Worm (Caenorhabditis elegans) whole organism, young adult: Measurements from ENCODE around the gene T05C12.1.

Source experiments
- D2030.7 ChIP-seq: fragments of 200-800 bp; sonication (Bioruptor generic); IDR thresholded peaks from 2 replicates; pipeline ENCODE4 v1.3.6; 2022; ENCODE audit warnings: missing genetic modification reagents, missing genetic modification characterization, missing compliant biosample characterization
- F22D6.2 ChIP-seq: sonication (generic microtip); optimal IDR thresholded peaks from 2 replicates; lab custom pipeline; 2016; ENCODE audit warnings: mild to moderate bottlenecking, missing genetic modification characterization, missing compliant biosample characterization
- F33H1.4 ChIP-seq: fragments of 200-800 bp; sonication (Bioruptor generic); IDR thresholded peaks from 2 replicates; pipeline ENCODE4 v1.3.6; 2022; ENCODE audit warnings: missing genetic modification reagents, missing genetic modification characterization, missing compliant biosample characterization
- F57C9.4 ChIP-seq: sonication (generic microtip); optimal IDR thresholded peaks from 2 replicates; lab custom pipeline; 2017; ENCODE audit warnings: mild to moderate bottlenecking, missing genetic modification characterization, missing compliant biosample characterization
- K12H6.12 ChIP-seq: fragments of 200-800 bp; sonication (Bioruptor generic); optimal IDR thresholded peaks from 2 replicates; lab custom pipeline; 2018; ENCODE audit warnings: mild to moderate bottlenecking, missing genetic modification characterization, missing compliant biosample characterization
- Y53G8AR.9 ChIP-seq: fragments of 200-800 bp; sonication (Bioruptor generic); conservative IDR thresholded peaks from 2 replicates; pipeline ENCODE4 v1.3.6; 2022; ENCODE audit warnings: missing genetic modification reagents, missing genetic modification characterization, missing compliant biosample characterization
- Y67H2A.10 ChIP-seq: fragments of 200-800 bp; sonication (Bioruptor generic); conservative IDR thresholded peaks from 2 replicates; pipeline ENCODE4 v1.3.6; 2022; ENCODE audit warnings: missing genetic modification reagents, missing genetic modification characterization, missing compliant biosample characterization
- ama-1 ChIP-seq, 3 experiments: fragments of 150-350 bp in 1 of 3; sonication (generic microtip) in 2 of 3; optimal IDR thresholded peaks; 2 replicates each; lab custom pipeline; 2014 to 2018; ENCODE audit warnings: missing biosample characterization in 2 of 3, missing genetic modification characterization in 2 of 3, missing genetic modification reagents in 2 of 3
- aptf-2 ChIP-seq: fragments of 200-800 bp; sonication (Bioruptor generic); conservative IDR thresholded peaks from 2 replicates; pipeline ENCODE4 v1.3.6; 2022; ENCODE audit warnings: missing genetic modification reagents, missing genetic modification characterization, missing compliant biosample characterization
- atf-7 ChIP-seq: sonication (generic microtip); optimal IDR thresholded peaks from 2 replicates; lab custom pipeline; 2017; ENCODE audit warnings: mild to moderate bottlenecking, missing genetic modification characterization, missing compliant biosample characterization
- athp-1 ChIP-seq: sonication (generic microtip); optimal IDR thresholded peaks from 2 replicates; lab custom pipeline; 2017; ENCODE audit warnings: mild to moderate bottlenecking, missing genetic modification characterization, missing compliant biosample characterization
- bed-2 ChIP-seq: fragments of 200-800 bp; sonication (Bioruptor generic); IDR thresholded peaks from 2 replicates; pipeline ENCODE4 v1.3.6; 2022; ENCODE audit warnings: missing genetic modification reagents, missing genetic modification characterization, missing compliant biosample characterization
- ceh-58 ChIP-seq: fragments of 200-800 bp; sonication (Bioruptor generic); IDR thresholded peaks from 2 replicates; pipeline ENCODE4 v1.3.6; 2022; ENCODE audit warnings: missing genetic modification characterization, missing compliant biosample characterization
- dox-1 ChIP-seq: fragments of 200-800 bp; sonication (Bioruptor generic); IDR thresholded peaks from 2 replicates; pipeline ENCODE4 v1.3.6; 2022; ENCODE audit warnings: missing genetic modification reagents, missing genetic modification characterization, missing compliant biosample characterization
- dpff-1 ChIP-seq: sonication (generic microtip); optimal IDR thresholded peaks from 2 replicates; lab custom pipeline; 2017; ENCODE audit warnings: mild to moderate bottlenecking, missing genetic modification characterization, missing compliant biosample characterization
- ekl-4 ChIP-seq: fragments of 200-800 bp; sonication (Bioruptor generic); IDR thresholded peaks from 2 replicates; pipeline ENCODE4 v1.3.6; 2022; ENCODE audit warnings: missing genetic modification reagents, missing genetic modification characterization, missing compliant biosample characterization
- ets-4 ChIP-seq: fragments of 200-800 bp; sonication (Bioruptor generic); optimal IDR thresholded peaks from 2 replicates; lab custom pipeline; 2018; ENCODE audit warnings: mild to moderate bottlenecking, missing genetic modification characterization, missing compliant biosample characterization
- hlh-12 ChIP-seq: sonication (generic microtip); optimal IDR thresholded peaks from 2 replicates; lab custom pipeline; 2016; ENCODE audit warnings: missing genetic modification characterization, missing compliant biosample characterization
- hlh-26 ChIP-seq: fragments of 200-800 bp; sonication (Bioruptor generic); conservative IDR thresholded peaks from 2 replicates; pipeline ENCODE4 v1.3.6; 2022; ENCODE audit warnings: missing genetic modification reagents, missing genetic modification characterization, missing compliant biosample characterization
- hrde-1 ChIP-seq: sonication (generic microtip); optimal IDR thresholded peaks from 2 replicates; lab custom pipeline; 2016; ENCODE audit warnings: missing genetic modification characterization, mild to moderate bottlenecking, missing compliant biosample characterization, moderate library complexity, missing genotype, missing genetic modification reagents, borderline replicate concordance
- lin-26 ChIP-seq: fragments of 200-800 bp; sonication (Bioruptor generic); IDR thresholded peaks from 2 replicates; pipeline ENCODE4 v1.3.6; 2022; ENCODE audit warnings: missing genetic modification reagents, missing genetic modification characterization, missing compliant biosample characterization
- lsl-1 ChIP-seq: fragments of 200-800 bp; sonication (Bioruptor generic); optimal IDR thresholded peaks from 2 replicates; lab custom pipeline; 2018; ENCODE audit warnings: mild to moderate bottlenecking, missing genetic modification characterization, moderate library complexity, missing compliant biosample characterization
- madf-10 ChIP-seq: sonication (generic microtip); optimal IDR thresholded peaks from 2 replicates; lab custom pipeline; 2016; ENCODE audit warnings: mild to moderate bottlenecking, missing genetic modification characterization, missing compliant biosample characterization
- mxl-1 ChIP-seq: sonication (generic microtip); optimal IDR thresholded peaks from 2 replicates; lab custom pipeline; 2016; ENCODE audit warnings: missing genetic modification characterization, missing compliant biosample characterization
- nhr-120 ChIP-seq: fragments of 200-800 bp; sonication (Bioruptor generic); IDR thresholded peaks from 2 replicates; pipeline ENCODE4 v1.3.6; 2022; ENCODE audit warnings: missing genetic modification characterization, missing compliant biosample characterization
- nhr-179 ChIP-seq: sonication (generic microtip); optimal IDR thresholded peaks from 2 replicates; lab custom pipeline; 2016; ENCODE audit warnings: mild to moderate bottlenecking, missing genetic modification characterization, missing compliant biosample characterization
- nhr-27 ChIP-seq: fragments of 200-800 bp; sonication (Bioruptor generic); optimal IDR thresholded peaks from 2 replicates; lab custom pipeline; 2018; ENCODE audit warnings: mild to moderate bottlenecking, missing genetic modification characterization, moderate library complexity, missing compliant biosample characterization
- sdz-38 ChIP-seq: sonication (generic microtip); optimal IDR thresholded peaks from 2 replicates; lab custom pipeline; 2016; ENCODE audit warnings: missing genotype, missing genetic modification characterization, missing compliant biosample characterization
- snpc-1.3 ChIP-seq: sonication (generic microtip); optimal IDR thresholded peaks from 2 replicates; lab custom pipeline; 2017; ENCODE audit warnings: missing genetic modification characterization, mild to moderate bottlenecking, missing compliant biosample characterization, antibody characterized with exemption, moderate library complexity, missing genotype, missing genetic modification reagents; ENCODE audit not compliant: insufficient read depth
- snpc-3.4 ChIP-seq: sonication (generic microtip); optimal IDR thresholded peaks from 2 replicates; lab custom pipeline; 2017; ENCODE audit warnings: missing genetic modification characterization, mild to moderate bottlenecking, missing compliant biosample characterization, antibody characterized with exemption, moderate library complexity, missing genotype, missing genetic modification reagents
- somi-1 ChIP-seq: fragments of 200-800 bp; sonication (Bioruptor generic); optimal IDR thresholded peaks from 2 replicates; lab custom pipeline; 2018; ENCODE audit warnings: mild to moderate bottlenecking, missing genetic modification characterization, missing compliant biosample characterization
- sptf-2 ChIP-seq: fragments of 200-800 bp; sonication (Bioruptor generic); optimal IDR thresholded peaks from 2 replicates; lab custom pipeline; 2018; ENCODE audit warnings: mild to moderate bottlenecking, missing genetic modification characterization, missing compliant biosample characterization
- unc-130 ChIP-seq: sonication (generic microtip); optimal IDR thresholded peaks from 2 replicates; lab custom pipeline; 2016; ENCODE audit warnings: missing genetic modification reagents, missing genetic modification characterization, missing compliant biosample characterization
- zim-3 ChIP-seq: sonication (generic microtip); optimal IDR thresholded peaks from 2 replicates; lab custom pipeline; 2017; ENCODE audit warnings: mild to moderate bottlenecking, missing genetic modification characterization, moderate library complexity, missing compliant biosample characterization
- ztf-28 ChIP-seq: fragments of 200-800 bp; sonication (Bioruptor generic); IDR thresholded peaks from 2 replicates; pipeline ENCODE4 v1.3.6; 2022; ENCODE audit warnings: missing genetic modification reagents, missing genetic modification characterization, missing compliant biosample characterization
- ztf-6 ChIP-seq: fragments of 200-800 bp; sonication (Bioruptor generic); IDR thresholded peaks from 2 replicates; pipeline ENCODE4 v1.3.6; 2022; ENCODE audit warnings: missing genetic modification reagents, missing genetic modification characterization, missing compliant biosample characterization

Gene T05C12.1

DNA sequence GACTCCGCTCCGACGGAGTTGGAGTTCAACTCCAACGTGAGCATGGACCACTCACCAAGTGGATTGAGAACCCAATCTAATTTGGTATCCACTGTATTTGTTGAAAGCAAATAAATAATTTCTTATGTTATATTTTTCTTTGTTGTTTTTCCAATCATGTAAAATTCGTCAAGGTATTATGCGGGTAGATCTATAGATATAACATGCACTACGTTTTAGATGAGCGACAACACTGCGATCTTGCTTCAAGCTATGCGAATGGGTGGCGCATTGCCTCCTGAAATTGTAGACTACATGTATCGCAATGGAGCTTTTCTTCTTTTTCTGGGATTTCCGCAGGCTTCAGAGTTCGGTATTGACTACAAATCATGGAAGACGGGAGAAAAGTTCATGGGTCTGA, 28.9 kb upstream of the T05C12.1 start, which contains the start of gene F10B5.2 (continued):
- TF ChIP-seq dox-1 (GFP tag; lab: Robert Waterston, UW), result no peak
- TF ChIP-seq somi-1 (GFP tag; lab: Kevin White, UChicago), result no peak
- TF ChIP-seq F33H1.4 (GFP tag; lab: Robert Waterston, UW), result no peak
- no peak for TF ChIP-seq aptf-2 (GFP tag; lab: Robert Waterston, UW)
- TF ChIP-seq hlh-12 (tag; lab: Kevin White, UChicago), result no peak
- TF ChIP-seq madf-10 (tag; lab: Kevin White, UChicago), result no peak
- TF ChIP-seq nhr-179 (tag; lab: Kevin White, UChicago), result no peak
- TF ChIP-seq ztf-6 (GFP tag; lab: Robert Waterston, UW), result no peak
- peak; percentile 58; the same call in 1 of the 2 replicates for TF ChIP-seq ekl-4 (GFP tag; lab: Robert Waterston, UW)
- no peak for TF ChIP-seq nhr-120
- TF ChIP-seq ztf-28 (GFP tag; lab: Robert Waterston, UW), result no peak
- TF ChIP-seq dpff-1 (tag; lab: Kevin White, UChicago), result no peak
- no peak for TF ChIP-seq nhr-27
- TF ChIP-seq mxl-1, result no peak
- TF ChIP-seq F57C9.4 (tag; lab: Kevin White, UChicago), result no peak
- TF ChIP-seq bed-2 (GFP tag; lab: Robert Waterston, UW), result no peak
- peak; percentile 8 for TF ChIP-seq athp-1 (tag; lab: Kevin White, UChicago)
- TF ChIP-seq lsl-1 (GFP tag; lab: Kevin White, UChicago), result peak; percentile 34
- no peak for TF ChIP-seq zim-3 (tag; lab: Kevin White, UChicago)
- TF ChIP-seq unc-130 (GFP tag; lab: Kevin White, UChicago), result peak; percentile 15
- TF ChIP-seq snpc-1.3 (tag; lab: Kevin White, UChicago), result peak; percentile 60
- TF ChIP-seq hlh-26 (GFP tag; lab: Robert Waterston, UW), result no peak
- no peak for TF ChIP-seq ama-1 (optimal IDR thresholded peaks at IDR 0.05; lab: Kevin White, UChicago)
- no peak for TF ChIP-seq ama-1 (GFP tag; optimal IDR thresholded peaks at IDR 0.05; lab: Kevin White, UChicago)
- no peak for TF ChIP-seq K12H6.12 (tag; lab: Kevin White, UChicago)
- no peak for TF ChIP-seq F22D6.2
- TF ChIP-seq sdz-38 (tag; lab: Kevin White, UChicago), result no peak
- peak; percentile 66; the same call in 1 of the 2 replicates for TF ChIP-seq Y53G8AR.9 (GFP tag; lab: Robert Waterston, UW)
- peak; percentile 7 for TF ChIP-seq atf-7 (tag; lab: Kevin White, UChicago)
- TF ChIP-seq D2030.7 (GFP tag; lab: Robert Waterston, UW), result peak; percentile 38
- TF ChIP-seq hrde-1 (tag; lab: Kevin White, UChicago), result peak; percentile 37
- TF ChIP-seq snpc-3.4 (tag; lab: Kevin White, UChicago), result peak; percentile 63
- no peak for TF ChIP-seq sptf-2 (GFP tag; lab: Kevin White, UChicago)

DNA sequence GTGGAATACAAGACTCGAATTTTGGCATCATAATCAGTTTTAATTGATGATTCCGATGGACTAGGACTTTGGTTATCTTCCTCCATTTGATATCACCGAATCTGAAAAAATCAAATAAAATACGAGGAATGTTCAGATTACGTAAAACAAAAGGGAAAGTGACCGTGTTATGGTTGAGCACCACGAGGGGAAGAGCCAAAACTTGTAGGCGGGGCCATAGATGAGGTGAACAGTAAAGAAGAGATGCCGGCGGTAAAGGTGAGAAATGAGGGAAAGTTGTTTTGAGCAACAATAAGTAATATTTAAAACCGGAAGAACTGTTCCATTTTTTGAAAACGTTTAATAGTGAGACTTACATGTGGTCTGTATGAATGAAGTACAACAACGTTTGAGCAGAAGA, 23.6 kb upstream of the T05C12.1 start, which contains the start of gene F10B5.3:
Gene F10B5.3, minus strand, starts transcription at position 101 of the 400 bp plus-strand sequence.
- TF ChIP-seq lin-26 (GFP tag; lab: Robert Waterston, UW), result no peak
- no peak for TF ChIP-seq ets-4 (GFP tag; lab: Kevin White, UChicago)
- TF ChIP-seq sptf-2 (GFP tag; lab: Kevin White, UChicago), result no peak
- TF ChIP-seq hlh-26 (GFP tag; lab: Robert Waterston, UW), result no peak
- no peak for TF ChIP-seq zim-3 (tag; lab: Kevin White, UChicago)
- no peak for TF ChIP-seq ekl-4 (GFP tag; lab: Robert Waterston, UW)
- TF ChIP-seq ceh-58, result no peak
- no peak for TF ChIP-seq Y67H2A.10 (GFP tag; lab: Robert Waterston, UW)
